Worm (Caenorhabditis elegans): ENCODE measurements around the gene T09A5.4.

ce11 chrII:7822454-7822853 lies 23.5 kb upstream of the T09A5.4 start, which contains the start of gene irld-47:
- TF ChIP-seq pha-4 (tag; optimal IDR thresholded peaks at IDR 0.05) (no peak), unc-130 (GFP tag; optimal IDR thresholded peaks at IDR 0.05) (no peak), F39B2.1 (GFP tag; IDR thresholded peaks at IDR 0.05) (no peak), ztf-18 (tag; optimal IDR thresholded peaks at IDR 0.05) (no peak), aptf-2 (GFP tag; conservative IDR thresholded peaks at IDR 0.05) (no peak), hmg-20 (GFP tag; IDR thresholded peaks at IDR 0.05) (no peak), lin-40 (tag; optimal IDR thresholded peaks at IDR 0.05) (no peak), nhr-27 (tag; optimal IDR thresholded peaks at IDR 0.05) (no peak), snpc-4 (GFP tag; optimal IDR thresholded peaks at IDR 0.05) (no peak), snpc-4 (tag; optimal IDR thresholded peaks at IDR 0.05) (no peak), ztf-26 (tag; optimal IDR thresholded peaks at IDR 0.05) (no peak)

Data from whole organism, young adult.